Worm (Caenorhabditis elegans) whole organism, L2 larva: ENCODE results near the gene F10G7.12.

Experiments used
- aly-2 ChIP-seq: fragments of 150-350 bp; optimal IDR thresholded peaks from 2 replicates; lab custom pipeline; 2014; ENCODE audit warnings: missing biosample characterization, missing genetic modification characterization
- blmp-1 ChIP-seq: sonication (generic microtip); optimal IDR thresholded peaks from 2 replicates; lab custom pipeline; 2017; ENCODE audit warnings: missing genetic modification characterization, mild to moderate bottlenecking, missing compliant biosample characterization, antibody characterized with exemption, moderate library complexity; ENCODE audit not compliant: insufficient read depth
- egl-27 ChIP-seq: sonication (generic microtip); optimal IDR thresholded peaks from 3 replicates; lab custom pipeline; 2017; ENCODE audit warnings: missing biosample characterization, missing genetic modification reagents, missing genetic modification characterization
- lin-11 ChIP-seq: fragments of 150-350 bp; sonication (generic microtip); optimal IDR thresholded peaks from 2 replicates; lab custom pipeline; 2014; ENCODE audit warnings: missing biosample characterization, missing genetic modification characterization, inconsistent platforms, mixed read lengths
- lin-13 ChIP-seq: fragments of 150-350 bp; optimal IDR thresholded peaks from 2 replicates; lab custom pipeline; 2014; ENCODE audit warnings: missing biosample characterization, missing genetic modification reagents, missing genetic modification characterization
- lin-39 ChIP-seq: fragments of 150-350 bp; optimal IDR thresholded peaks from 2 replicates; lab custom pipeline; 2014; ENCODE audit warnings: missing biosample characterization, missing genetic modification reagents, missing genetic modification characterization
- lsy-2 ChIP-seq, 2 experiments: fragments of 150-350 bp in 1 of 2; sonication (generic microtip) in 1 of 2; optimal IDR thresholded peaks; 2 replicates each; lab custom pipeline; 2014 to 2017; ENCODE audit warnings: missing biosample characterization in 2 of 2, missing genetic modification characterization in 2 of 2
- mdl-1 ChIP-seq, 2 experiments: fragments of 150-350 bp in 1 of 2; sonication (generic microtip) in 1 of 2; optimal IDR thresholded peaks; 2 replicates each; lab custom pipeline; 2017; ENCODE audit warnings: missing biosample characterization in 2 of 2, missing genetic modification characterization in 2 of 2
- nhr-11 ChIP-seq: fragments of 150-350 bp; optimal IDR thresholded peaks from 2 replicates; lab custom pipeline; 2014; ENCODE audit warnings: missing biosample characterization, missing genetic modification characterization
- skn-1 ChIP-seq: sonication (generic microtip); optimal IDR thresholded peaks from 2 replicates; lab custom pipeline; 2017; ENCODE audit warnings: missing biosample characterization, missing genetic modification characterization
- snpc-4 ChIP-seq: fragments of 150-350 bp; optimal IDR thresholded peaks from 2 replicates; lab custom pipeline; 2014; ENCODE audit warnings: missing biosample characterization, missing genetic modification characterization
- unc-39 ChIP-seq: fragments of 150-350 bp; optimal IDR thresholded peaks from 2 replicates; lab custom pipeline; 2014; ENCODE audit warnings: missing biosample characterization, missing genetic modification characterization
- unc-55 ChIP-seq: fragments of 150-350 bp; sonication (generic microtip); optimal IDR thresholded peaks from 3 replicates; lab custom pipeline; 2014; ENCODE audit warnings: missing biosample characterization, missing genetic modification reagents, missing genetic modification characterization
- ztf-11 ChIP-seq: sonication (generic microtip); optimal IDR thresholded peaks from 2 replicates; lab custom pipeline; 2017; ENCODE audit warnings: missing biosample characterization, missing genetic modification characterization

ce11 chrII:4734477-4734876 is 44.9 kb downstream of the F10G7.12 start:
- TF ChIP-seq lin-13 (no peak), blmp-1 (peak; percentile 93), skn-1 (tag; lab: Kevin White, UChicago) (no peak), egl-27 (tag; lab: Kevin White, UChicago) (no peak), lsy-2 (tag; optimal IDR thresholded peaks at IDR 0.05; lab: Kevin White, UChicago) (no peak), ztf-11 (tag; lab: Kevin White, UChicago) (no peak), nhr-11 (tag; lab: Kevin White, UChicago) (no peak), snpc-4 (tag; lab: Kevin White, UChicago) (no peak), unc-39 (tag; lab: Kevin White, UChicago) (no peak), lin-39 (tag; lab: Kevin White, UChicago) (no peak), lin-11 (no peak), unc-55 (GFP tag; lab: Kevin White, UChicago) (no peak), aly-2 (tag; lab: Kevin White, UChicago) (no peak), mdl-1 (tag; optimal IDR thresholded peaks at IDR 0.05; lab: Kevin White, UChicago) (no peak)
